Worm (Caenorhabditis elegans) whole organism, late embryonic: Measurements from ENCODE around the gene C53B7.3.
A peak's percentile ranks its signal among the peaks of the same experiment; 100 is the strongest.

Experiments used
- C08G9.2 ChIP-seq: sonication (generic microtip); optimal IDR thresholded peaks from 2 replicates; lab custom pipeline; 2016; ENCODE audit warnings: mild to moderate bottlenecking, missing genetic modification characterization, moderate library complexity, missing compliant biosample characterization
- C38D4.7 ChIP-seq: fragments of 200-800 bp; sonication (Bioruptor generic); optimal IDR thresholded peaks from 2 replicates; lab custom pipeline; 2018; ENCODE audit warnings: mild to moderate bottlenecking, missing genetic modification characterization, moderate library complexity, missing compliant biosample characterization
- F13H6.1 ChIP-seq: sonication (generic microtip); optimal IDR thresholded peaks from 2 replicates; lab custom pipeline; 2016; ENCODE audit warnings: missing genetic modification characterization, missing compliant biosample characterization
- ahr-1 ChIP-seq: sonication (generic microtip); optimal IDR thresholded peaks from 2 replicates; lab custom pipeline; 2016; ENCODE audit warnings: missing genetic modification characterization, missing compliant biosample characterization
- ceh-14 ChIP-seq: sonication (generic microtip); optimal IDR thresholded peaks from 2 replicates; lab custom pipeline; 2016; ENCODE audit warnings: missing genotype, missing genetic modification characterization, missing compliant biosample characterization
- ceh-18 ChIP-seq: sonication (generic microtip); optimal IDR thresholded peaks from 2 replicates; lab custom pipeline; 2016; ENCODE audit warnings: missing genetic modification characterization, missing compliant biosample characterization
- ceh-19 ChIP-seq: fragments of 200-800 bp; sonication (Bioruptor generic); optimal IDR thresholded peaks from 2 replicates; lab custom pipeline; 2018; ENCODE audit warnings: mild to moderate bottlenecking, missing genetic modification characterization, missing compliant biosample characterization
- ceh-2 ChIP-seq: sonication (generic microtip); optimal IDR thresholded peaks from 2 replicates; lab custom pipeline; 2016; ENCODE audit warnings: missing genotype, missing genetic modification characterization, missing compliant biosample characterization
- ceh-22 ChIP-seq: sonication (generic microtip); optimal IDR thresholded peaks from 2 replicates; lab custom pipeline; 2017; ENCODE audit warnings: missing biosample characterization, missing genetic modification characterization
- ceh-34 ChIP-seq: sonication (generic microtip); optimal IDR thresholded peaks from 2 replicates; lab custom pipeline; 2016; ENCODE audit warnings: mild to moderate bottlenecking, missing genetic modification characterization, missing compliant biosample characterization
- ceh-45 ChIP-seq: fragments of 200-800 bp; sonication (Bioruptor generic); IDR thresholded peaks from 2 replicates; pipeline ENCODE4 v1.3.6; 2022; ENCODE audit warnings: missing genetic modification reagents, missing genetic modification characterization, missing compliant biosample characterization
- ceh-6 ChIP-seq: fragments of 200-800 bp; sonication (Bioruptor generic); optimal IDR thresholded peaks from 2 replicates; lab custom pipeline; 2018; ENCODE audit warnings: mild to moderate bottlenecking, missing genetic modification characterization, missing compliant biosample characterization
- che-1 ChIP-seq: sonication (generic microtip); optimal IDR thresholded peaks from 2 replicates; lab custom pipeline; 2016; ENCODE audit warnings: mild to moderate bottlenecking, missing genetic modification characterization, missing compliant biosample characterization
- dve-1 ChIP-seq: sonication (generic microtip); optimal IDR thresholded peaks from 2 replicates; lab custom pipeline; 2017; ENCODE audit warnings: antibody characterized with exemption, mild to moderate bottlenecking, missing genetic modification characterization, missing compliant biosample characterization
- elt-2 ChIP-seq: sonication (generic microtip); optimal IDR thresholded peaks from 2 replicates; lab custom pipeline; 2016; ENCODE audit warnings: missing genetic modification reagents, missing genetic modification characterization, missing compliant biosample characterization
- elt-4 ChIP-seq: sonication (generic microtip); optimal IDR thresholded peaks from 2 replicates; lab custom pipeline; 2016; ENCODE audit warnings: missing genetic modification characterization, missing compliant biosample characterization
- ets-4 ChIP-seq: sonication (generic microtip); optimal IDR thresholded peaks from 2 replicates; lab custom pipeline; 2016; ENCODE audit warnings: missing genetic modification characterization, missing compliant biosample characterization
- eyg-1 ChIP-seq: sonication (generic microtip); optimal IDR thresholded peaks from 2 replicates; lab custom pipeline; 2016; ENCODE audit warnings: missing genotype, missing genetic modification characterization, missing compliant biosample characterization
- gmeb-2 ChIP-seq: sonication (generic microtip); optimal IDR thresholded peaks from 2 replicates; lab custom pipeline; 2016; ENCODE audit warnings: missing genetic modification characterization, inconsistent platforms, missing compliant biosample characterization
- hlh-13 ChIP-seq: fragments of 200-800 bp; sonication (Bioruptor generic); optimal IDR thresholded peaks from 2 replicates; lab custom pipeline; 2018; ENCODE audit warnings: mild to moderate bottlenecking, missing genetic modification characterization, missing compliant biosample characterization
- hlh-6 ChIP-seq: sonication (generic microtip); optimal IDR thresholded peaks from 2 replicates; lab custom pipeline; 2016; ENCODE audit warnings: missing genotype, missing genetic modification characterization, missing compliant biosample characterization
- hlh-8 ChIP-seq: sonication (generic microtip); optimal IDR thresholded peaks from 2 replicates; lab custom pipeline; 2016; ENCODE audit warnings: missing genotype, missing genetic modification characterization, missing compliant biosample characterization
- lim-6 ChIP-seq: sonication (generic microtip); optimal IDR thresholded peaks from 2 replicates; lab custom pipeline; 2016; ENCODE audit warnings: missing genetic modification characterization, missing compliant biosample characterization
- nhr-11 ChIP-seq: fragments of 150-350 bp; optimal IDR thresholded peaks from 2 replicates; lab custom pipeline; 2014; ENCODE audit warnings: missing biosample characterization, missing genetic modification characterization
- npax-4 ChIP-seq: sonication (generic microtip); optimal IDR thresholded peaks from 2 replicates; lab custom pipeline; 2016; ENCODE audit warnings: missing genetic modification characterization, missing compliant biosample characterization
- pag-3 ChIP-seq: sonication (generic microtip); optimal IDR thresholded peaks from 2 replicates; lab custom pipeline; 2016; ENCODE audit warnings: missing compliant biosample characterization, missing genetic modification characterization, borderline replicate concordance
- pat-9 ChIP-seq: fragments of 200-800 bp; sonication (Bioruptor generic); optimal IDR thresholded peaks from 2 replicates; lab custom pipeline; 2018; ENCODE audit warnings: mild to moderate bottlenecking, missing genetic modification characterization, moderate library complexity, missing compliant biosample characterization
- pax-1 ChIP-seq: fragments of 150-350 bp; optimal IDR thresholded peaks from 2 replicates; lab custom pipeline; 2014; ENCODE audit warnings: missing biosample characterization, missing genetic modification characterization
- pha-4 ChIP-seq: fragments of 150-350 bp; optimal IDR thresholded peaks from 2 replicates; lab custom pipeline; 2018; ENCODE audit warnings: missing biosample characterization, missing genetic modification reagents, missing genetic modification characterization
- ref-2 ChIP-seq: sonication (generic microtip); optimal IDR thresholded peaks from 2 replicates; lab custom pipeline; 2016; ENCODE audit warnings: missing genetic modification characterization, missing compliant biosample characterization
- rnt-1 ChIP-seq: sonication (generic microtip); optimal IDR thresholded peaks from 2 replicates; lab custom pipeline; 2016; ENCODE audit warnings: missing genetic modification characterization, missing compliant biosample characterization
- sdc-2 ChIP-seq: sonication (generic microtip); optimal IDR thresholded peaks from 2 replicates; lab custom pipeline; 2016; ENCODE audit warnings: missing genotype, missing genetic modification characterization, missing compliant biosample characterization
- sox-2 ChIP-seq: fragments of 200-800 bp; sonication (Bioruptor generic); IDR thresholded peaks from 2 replicates; pipeline ENCODE4 v1.3.6; 2022; ENCODE audit warnings: missing genetic modification reagents, missing genetic modification characterization, missing compliant biosample characterization
- sox-4 ChIP-seq: sonication (generic microtip); optimal IDR thresholded peaks from 2 replicates; lab custom pipeline; 2017; ENCODE audit warnings: mild to moderate bottlenecking, missing genetic modification characterization, inconsistent platforms, missing compliant biosample characterization
- syd-9 ChIP-seq: sonication (generic microtip); optimal IDR thresholded peaks from 2 replicates; lab custom pipeline; 2016; ENCODE audit warnings: mild to moderate bottlenecking, missing genetic modification characterization, moderate library complexity, missing compliant biosample characterization
- tbx-2 ChIP-seq: sonication (generic microtip); optimal IDR thresholded peaks from 2 replicates; lab custom pipeline; 2016; ENCODE audit warnings: missing genetic modification characterization, missing compliant biosample characterization
- tbx-7 ChIP-seq: sonication (generic microtip); optimal IDR thresholded peaks from 2 replicates; lab custom pipeline; 2016; ENCODE audit warnings: missing genotype, missing genetic modification characterization, missing compliant biosample characterization
- ttx-3 ChIP-seq: sonication (generic microtip); optimal IDR thresholded peaks from 2 replicates; lab custom pipeline; 2016; ENCODE audit warnings: missing genetic modification reagents, missing genetic modification characterization, missing compliant biosample characterization
- unc-55 ChIP-seq: sonication (generic microtip); optimal IDR thresholded peaks from 2 replicates; lab custom pipeline; 2017; ENCODE audit warnings: missing biosample characterization, missing genetic modification reagents, missing genetic modification characterization
- zip-5 ChIP-seq: sonication (generic microtip); optimal IDR thresholded peaks from 2 replicates; lab custom pipeline; 2016; ENCODE audit warnings: missing genetic modification characterization, missing compliant biosample characterization

The C53B7.3 gene

DNA sequence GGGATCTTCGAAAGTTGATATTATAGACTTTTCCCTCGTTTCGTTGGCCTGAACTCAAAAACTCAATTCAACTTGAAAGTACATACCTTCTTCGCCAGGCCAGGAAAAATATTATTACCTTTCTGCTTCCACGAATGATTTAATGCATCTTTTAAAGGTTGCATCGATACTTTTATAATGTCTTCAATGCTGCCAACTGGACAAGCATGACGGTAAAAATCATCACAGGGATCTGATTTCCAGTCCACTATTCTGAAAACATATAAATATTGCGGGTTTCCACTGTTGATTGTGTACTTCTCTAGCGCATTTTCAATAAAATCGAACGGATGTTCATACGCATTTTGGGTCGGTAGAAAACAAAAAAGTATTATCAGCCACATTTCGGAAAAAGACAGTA lies 18.5 kb downstream of the C53B7.3 start, which contains the start of gene nep-4:
Gene nep-4, minus strand, starts transcription at position 393 of the 400 bp plus-strand sequence.
- TF ChIP-seq nhr-11 (tag; lab: Kevin White, UChicago): no peak
- no peak for TF ChIP-seq ceh-45 (GFP tag; lab: Robert Waterston, UW)
- TF ChIP-seq sdc-2 (tag; lab: Kevin White, UChicago): no peak
- TF ChIP-seq ref-2 (tag; lab: Kevin White, UChicago): no peak
- TF ChIP-seq unc-55 (GFP tag; lab: Kevin White, UChicago): no peak
- no peak for TF ChIP-seq rnt-1 (tag; lab: Kevin White, UChicago)
- TF ChIP-seq pag-3 (tag; lab: Kevin White, UChicago): no peak
- TF ChIP-seq tbx-7 (tag; lab: Kevin White, UChicago): no peak

DNA sequence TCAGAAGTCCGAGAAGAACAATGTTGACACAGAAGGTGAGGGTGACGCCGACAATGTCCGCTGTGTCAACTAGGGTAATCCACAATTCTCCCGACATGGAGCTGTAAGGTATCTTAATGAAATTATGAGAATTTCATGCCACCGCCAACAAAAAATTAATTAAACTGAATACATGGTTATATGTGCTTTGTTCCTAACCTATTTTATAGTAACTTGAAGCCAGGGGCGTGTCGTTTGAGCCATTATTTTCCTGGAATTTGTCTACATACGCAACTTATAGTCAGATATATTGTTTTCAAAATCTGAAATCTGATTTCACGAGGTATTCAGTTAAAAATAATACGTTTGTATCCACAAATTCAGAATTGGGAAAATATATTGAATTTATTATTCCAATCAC lies 21.3 kb downstream of the C53B7.3 start, which contains the start of gene odr-10:
Gene odr-10, minus strand, starts transcription at position 101 of the 400 bp plus-strand sequence.
- TF ChIP-seq C08G9.2 (tag; lab: Kevin White, UChicago) (no peak), ceh-14 (no peak), unc-55 (GFP tag; lab: Kevin White, UChicago) (no peak), F13H6.1 (tag; lab: Kevin White, UChicago) (no peak), ahr-1 (tag; lab: Kevin White, UChicago) (no peak), ceh-2 (tag; lab: Kevin White, UChicago) (no peak), sox-4 (tag; lab: Kevin White, UChicago) (no peak), ceh-19 (GFP tag; lab: Kevin White, UChicago) (no peak), syd-9 (tag; lab: Kevin White, UChicago) (no peak), pat-9 (no peak), lim-6 (tag; lab: Kevin White, UChicago) (no peak), eyg-1 (no peak), ttx-3 (tag; lab: Kevin White, UChicago) (no peak), ceh-18 (tag; lab: Kevin White, UChicago) (no peak), ets-4 (tag; lab: Kevin White, UChicago) (no peak)

- TF ChIP-seq ceh-34: no peak
Measured at ce11 chrX:6866900-6867299, 22.3 kb downstream of the C53B7.3 start.

DNA sequence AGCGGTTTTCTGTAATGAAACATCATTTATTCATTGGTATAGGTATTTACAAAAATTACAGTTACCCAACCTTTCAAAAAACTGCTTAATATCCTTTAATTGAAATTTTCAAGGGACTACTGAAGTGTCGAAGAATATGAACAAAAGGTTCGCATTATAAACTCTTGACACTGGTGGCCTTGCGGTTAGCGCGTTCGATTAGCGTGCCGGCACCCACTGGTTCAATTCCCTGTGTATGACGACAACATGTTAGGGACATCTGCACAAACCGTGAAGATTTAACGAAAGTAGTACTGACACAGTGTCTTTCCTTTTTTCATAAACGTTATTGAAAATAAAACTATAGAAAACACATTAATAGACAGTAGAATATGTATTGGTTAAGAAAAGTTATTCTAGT lies 23.2 kb downstream of the C53B7.3 start:
- TF ChIP-seq gmeb-2 (tag; lab: Kevin White, UChicago): peak; percentile 47
- peak; percentile 8 for TF ChIP-seq elt-2 (tag; lab: Kevin White, UChicago)
- no peak for TF ChIP-seq ceh-22 (tag; lab: Kevin White, UChicago)
- peak; percentile 39 for TF ChIP-seq rnt-1 (tag; lab: Kevin White, UChicago)
- peak; percentile 32 for TF ChIP-seq che-1 (tag; lab: Kevin White, UChicago)
- TF ChIP-seq F13H6.1 (tag; lab: Kevin White, UChicago): no peak
- no peak for TF ChIP-seq hlh-13
- no peak for TF ChIP-seq hlh-8
- TF ChIP-seq pat-9: peak; percentile 1
- no peak for TF ChIP-seq sdc-2 (tag; lab: Kevin White, UChicago)
- peak; percentile 31; the same call in 1 of the 2 replicates for TF ChIP-seq sox-2 (GFP tag; lab: Robert Waterston, UW)
- peak; percentile 11 for TF ChIP-seq npax-4 (tag; lab: Kevin White, UChicago)
- TF ChIP-seq pha-4 (tag; lab: Kevin White, UChicago): no peak
- no peak for TF ChIP-seq dve-1 (tag; lab: Kevin White, UChicago)
- TF ChIP-seq ceh-18 (tag; lab: Kevin White, UChicago): peak; percentile 5
- no peak for TF ChIP-seq zip-5 (tag; lab: Kevin White, UChicago)
- peak; percentile 57 for TF ChIP-seq ceh-6 (GFP tag; lab: Kevin White, UChicago)
- TF ChIP-seq tbx-2 (tag; lab: Kevin White, UChicago): peak; percentile 17
- no peak for TF ChIP-seq pax-1 (tag; lab: Kevin White, UChicago)
- TF ChIP-seq C38D4.7: peak; percentile 42
- no peak for TF ChIP-seq elt-4 (tag; lab: Kevin White, UChicago)
- peak; percentile 32 for TF ChIP-seq ref-2 (tag; lab: Kevin White, UChicago)
- TF ChIP-seq hlh-6 (tag; lab: Kevin White, UChicago): peak; percentile 31
- TF ChIP-seq ceh-45 (GFP tag; lab: Robert Waterston, UW): 0 out of 2 replicates have a peak, but pooled peaks have one; percentile 15
- no peak for TF ChIP-seq ets-4 (tag; lab: Kevin White, UChicago)
